Fruit fly (Drosophila melanogaster): ENCODE data around the gene Ect3.

Ect3 gene

DNA sequence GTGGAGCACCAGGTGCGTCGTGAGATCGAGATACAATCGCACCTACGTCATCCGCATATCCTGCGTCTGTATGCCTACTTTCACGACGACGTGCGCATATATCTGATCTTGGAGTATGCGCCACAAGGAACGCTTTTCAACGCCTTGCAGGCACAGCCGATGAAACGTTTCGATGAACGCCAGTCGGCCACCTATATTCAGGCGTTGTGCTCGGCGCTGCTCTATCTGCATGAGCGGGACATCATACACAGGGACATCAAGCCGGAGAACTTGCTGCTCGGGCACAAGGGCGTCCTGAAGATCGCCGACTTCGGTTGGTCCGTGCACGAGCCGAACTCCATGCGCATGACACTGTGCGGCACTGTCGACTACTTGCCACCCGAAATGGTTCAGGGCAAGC is 35.1 kb upstream of the Ect3 start (continued):
- TF ChIP-seq Eip74EF (GFP tag; optimal IDR thresholded peaks at IDR 0.05), result no peak
- 0 out of 3 replicates have a peak, but pooled peaks have one; percentile 22 for TF ChIP-seq CG11456 (GFP tag; IDR thresholded peaks at IDR 0.05)
- no peak for TF ChIP-seq CG15514 (GFP tag; optimal IDR thresholded peaks at IDR 0.05)
- no peak for TF ChIP-seq ci (GFP tag; IDR thresholded peaks at IDR 0.05)
- no peak for TF ChIP-seq pb (GFP tag; optimal IDR thresholded peaks at IDR 0.05)
- no peak for TF ChIP-seq grau (tag; optimal IDR thresholded peaks at IDR 0.05)
- TF ChIP-seq D (optimal IDR thresholded peaks at IDR 0.05), result no peak
- no peak for TF ChIP-seq D (GFP tag; optimal IDR thresholded peaks at IDR 0.05)
- no peak for TF ChIP-seq lov (optimal IDR thresholded peaks at IDR 0.05)
- TF ChIP-seq lov (GFP tag; IDR thresholded peaks at IDR 0.05), result no peak
- TF ChIP-seq CG18619 (GFP tag; optimal IDR thresholded peaks at IDR 0.05), result no peak
- TF ChIP-seq HLH54F (GFP tag; optimal IDR thresholded peaks at IDR 0.05), result no peak
- TF ChIP-seq trem (tag; optimal IDR thresholded peaks at IDR 0.05), result no peak
- TF ChIP-seq Chrac-16 (GFP tag; optimal IDR thresholded peaks at IDR 0.05), result no peak
- TF ChIP-seq CG4282 (GFP tag; optimal IDR thresholded peaks at IDR 0.05), result no peak
- no peak for TF ChIP-seq Hr78 (GFP tag; optimal IDR thresholded peaks at IDR 0.05)
- no peak for TF ChIP-seq CG5245 (GFP tag; optimal IDR thresholded peaks at IDR 0.05)
- TF ChIP-seq vvl (GFP tag; IDR thresholded peaks at IDR 0.05), result no peak
- no peak for TF ChIP-seq CG15479 (GFP tag; optimal IDR thresholded peaks at IDR 0.05)
- TF ChIP-seq Dref (GFP tag; IDR thresholded peaks at IDR 0.05), result no peak
- no peak for TF ChIP-seq tgo (GFP tag; IDR thresholded peaks at IDR 0.05)
- TF ChIP-seq CG34422 (GFP tag; IDR thresholded peaks at IDR 0.05), result no peak
- TF ChIP-seq CG11696 (GFP tag; IDR thresholded peaks at IDR 0.05), result no peak
- TF ChIP-seq mirr (GFP tag; optimal IDR thresholded peaks at IDR 0.05), result no peak

DNA sequence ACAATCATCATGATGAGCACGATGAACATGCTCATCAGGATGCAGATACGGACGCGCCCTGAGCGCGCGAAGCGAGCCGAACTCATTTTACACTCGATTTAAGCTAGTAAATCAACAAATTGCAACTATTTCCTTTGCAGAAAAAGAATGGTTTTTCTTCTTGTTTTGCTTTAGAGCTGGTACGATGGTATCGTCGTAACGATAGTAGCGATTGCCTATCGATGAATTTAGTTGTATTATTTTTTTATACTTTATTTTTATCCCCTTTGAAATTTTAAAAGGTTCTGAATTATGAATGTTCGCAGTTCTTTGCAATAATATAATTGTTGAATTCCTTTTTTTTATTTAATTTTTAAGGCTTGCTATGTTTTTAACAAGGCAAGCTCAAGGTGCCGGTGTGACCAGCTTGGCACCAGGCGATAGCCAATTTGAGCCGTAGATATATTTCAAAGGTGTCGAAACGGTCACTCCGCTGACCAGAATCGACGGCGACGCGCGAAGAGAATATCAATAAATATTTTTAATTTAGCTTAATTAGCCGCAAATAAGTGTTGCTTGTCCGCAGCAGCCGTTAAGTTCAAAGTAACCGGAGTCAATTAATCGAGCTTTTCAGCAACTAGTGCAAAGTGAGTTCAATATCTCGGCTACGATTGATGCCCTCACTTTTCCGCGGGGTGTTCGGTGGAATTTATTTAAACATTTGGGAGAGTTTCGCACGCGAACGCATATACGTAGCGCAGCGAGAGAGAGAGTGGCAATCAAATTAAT is 31.6 kb upstream of the Ect3 start, which contains the start of the genes CG12213 and GC1:
Gene CG12213, minus strand, starts transcription at position 430 of the 768 bp plus-strand sequence.
Gene GC1, plus strand, starts transcription at position 447 of the 768 bp plus-strand sequence.
- TF ChIP-seq nerfin-1 (tag; optimal IDR thresholded peaks at IDR 0.05), result peak; percentile 39
- TF ChIP-seq bigmax (GFP tag; optimal IDR thresholded peaks at IDR 0.05), result no peak
- TF ChIP-seq gcm2 (GFP tag; optimal IDR thresholded peaks at IDR 0.05), result no peak
- TF ChIP-seq phol (tag; optimal IDR thresholded peaks at IDR 0.05), result peak; percentile 70
- peak; percentile 85 for TF ChIP-seq Med (GFP tag)
- TF ChIP-seq CG17186 (GFP tag; optimal IDR thresholded peaks at IDR 0.05), result peak; percentile 18
- peak; percentile 69 for TF ChIP-seq CG15514 (GFP tag; optimal IDR thresholded peaks at IDR 0.05)
- TF ChIP-seq odd (GFP tag; optimal IDR thresholded peaks at IDR 0.05), result no peak
- no peak for TF ChIP-seq Oaz (GFP tag; IDR thresholded peaks at IDR 0.05)
- TF ChIP-seq ro (GFP tag; IDR thresholded peaks at IDR 0.05), result no peak
- TF ChIP-seq eve (GFP tag; optimal IDR thresholded peaks at IDR 0.05), result no peak
- no peak for TF ChIP-seq repo (GFP tag; optimal IDR thresholded peaks at IDR 0.05)
- TF ChIP-seq fu2 (GFP tag; optimal IDR thresholded peaks at IDR 0.05), result no peak
- no peak for TF ChIP-seq CG17912 (GFP tag; optimal IDR thresholded peaks at IDR 0.05)
- TF ChIP-seq Hr51 (GFP tag; optimal IDR thresholded peaks at IDR 0.05), result peak in 1 of 2 experiments; percentile 9
- TF ChIP-seq CG43689 (GFP tag; IDR thresholded peaks at IDR 0.05), result no peak
- TF ChIP-seq Opbp (GFP tag; IDR thresholded peaks at IDR 0.05; ENCODE audit: partially characterized antibody), result peak; percentile 97
- no peak for TF ChIP-seq zf30C (GFP tag; optimal IDR thresholded peaks at IDR 0.05)
- no peak for TF ChIP-seq crc (GFP tag; optimal IDR thresholded peaks at IDR 0.05)
- TF ChIP-seq tup (GFP tag; optimal IDR thresholded peaks at IDR 0.05), result no peak
- no peak for TF ChIP-seq Hand (GFP tag; optimal IDR thresholded peaks at IDR 0.05)
- peak; percentile 33 for TF ChIP-seq scrt (GFP tag; optimal IDR thresholded peaks at IDR 0.05)
- no peak for TF ChIP-seq Hr78 (GFP tag; optimal IDR thresholded peaks at IDR 0.05)
- peak; percentile 37 for TF ChIP-seq Hmr (GFP tag; optimal IDR thresholded peaks at IDR 0.05)
- no peak for TF ChIP-seq pnt (GFP tag; optimal IDR thresholded peaks at IDR 0.05)
- TF ChIP-seq tgo (GFP tag; IDR thresholded peaks at IDR 0.05), result no peak
- TF ChIP-seq fd64A (GFP tag; optimal IDR thresholded peaks at IDR 0.05), result no peak
- no peak for TF ChIP-seq B-H1 (GFP tag; IDR thresholded peaks at IDR 0.05)
- TF ChIP-seq Kr (GFP tag; optimal IDR thresholded peaks at IDR 0.05), result no peak

All from whole organism, embryonic.